Worm (Caenorhabditis elegans): ENCODE measurements around the gene R02E12.12.

Gene R02E12.12

ce11 chrX:4010383-4010782 lies 7.1 kb downstream of the R02E12.12 start:
- TF ChIP-seq ref-2 (tag; optimal IDR thresholded peaks at IDR 0.05): peak; percentile 12
- TF ChIP-seq ama-1 (optimal IDR thresholded peaks at IDR 0.05): no peak
- peak; percentile 23 for TF ChIP-seq ceh-31 (tag; optimal IDR thresholded peaks at IDR 0.05)

ce11 chrX:4011919-4012318 lies 8.6 kb downstream of the R02E12.12 start, which contains the start of gene mop-25.1:
mop-25.1 (plus strand) TSS chrX:4012219.
- no peak for TF ChIP-seq ceh-6 (GFP tag; optimal IDR thresholded peaks at IDR 0.05)
- TF ChIP-seq lin-11 (tag; optimal IDR thresholded peaks at IDR 0.05): no peak
- TF ChIP-seq C08G9.2 (tag; optimal IDR thresholded peaks at IDR 0.05): no peak
- TF ChIP-seq pax-1 (tag; optimal IDR thresholded peaks at IDR 0.05): no peak
- TF ChIP-seq T23F11.4 (GFP tag; optimal IDR thresholded peaks at IDR 0.05): no peak
- no peak for TF ChIP-seq ceh-30 (tag; optimal IDR thresholded peaks at IDR 0.05)
- no peak for TF ChIP-seq sdc-2 (tag; optimal IDR thresholded peaks at IDR 0.05)
- TF ChIP-seq K09A11.1 (tag; optimal IDR thresholded peaks at IDR 0.05; ENCODE audit: insufficient read depth): no peak
- no peak for TF ChIP-seq syd-9 (tag; optimal IDR thresholded peaks at IDR 0.05)
- no peak for TF ChIP-seq ceh-45 (GFP tag; IDR thresholded peaks at IDR 0.05)
- TF ChIP-seq lim-6 (tag; optimal IDR thresholded peaks at IDR 0.05): no peak

- no peak for TF ChIP-seq nhr-232 (tag; optimal IDR thresholded peaks at IDR 0.05)
- no peak for TF ChIP-seq fkh-6 (tag; optimal IDR thresholded peaks at IDR 0.05)
- TF ChIP-seq unc-42 (tag; optimal IDR thresholded peaks at IDR 0.05): peak; percentile 28
- TF ChIP-seq ahr-1 (tag; optimal IDR thresholded peaks at IDR 0.05): no peak
- no peak for TF ChIP-seq che-1 (tag; optimal IDR thresholded peaks at IDR 0.05)
- no peak for TF ChIP-seq ceh-24 (tag; optimal IDR thresholded peaks at IDR 0.05)
- TF ChIP-seq pat-9 (tag; optimal IDR thresholded peaks at IDR 0.05): no peak
- no peak for TF ChIP-seq ets-4 (tag; optimal IDR thresholded peaks at IDR 0.05)
- TF ChIP-seq K09A11.1 (tag; optimal IDR thresholded peaks at IDR 0.05; ENCODE audit: insufficient read depth): no peak
- TF ChIP-seq ceh-48 (tag; optimal IDR thresholded peaks at IDR 0.05): no peak
- TF ChIP-seq gmeb-2 (tag; optimal IDR thresholded peaks at IDR 0.05): no peak
- no peak for TF ChIP-seq elt-4 (tag; optimal IDR thresholded peaks at IDR 0.05)
- TF ChIP-seq ceh-45 (GFP tag; IDR thresholded peaks at IDR 0.05): no peak
- TF ChIP-seq unc-86 (tag; optimal IDR thresholded peaks at IDR 0.05): no peak
- no peak for TF ChIP-seq unc-3 (GFP tag; conservative IDR thresholded peaks at IDR 0.05)
- TF ChIP-seq unc-3 (tag; optimal IDR thresholded peaks at IDR 0.05): no peak
- no peak for TF ChIP-seq fax-1 (tag; optimal IDR thresholded peaks at IDR 0.05)
- no peak for TF ChIP-seq nhr-11 (tag; optimal IDR thresholded peaks at IDR 0.05)
- no peak for TF ChIP-seq hlh-8 (tag; optimal IDR thresholded peaks at IDR 0.05)
- TF ChIP-seq rnt-1 (tag; optimal IDR thresholded peaks at IDR 0.05): peak; percentile 5
- no peak for TF ChIP-seq ceh-22 (tag; optimal IDR thresholded peaks at IDR 0.05)
- TF ChIP-seq pax-1 (tag; optimal IDR thresholded peaks at IDR 0.05): no peak
- no peak for TF ChIP-seq lin-11 (tag; optimal IDR thresholded peaks at IDR 0.05)
- no peak for TF ChIP-seq ceh-34 (tag; optimal IDR thresholded peaks at IDR 0.05)
- TF ChIP-seq Y22D7AL.16 (tag; optimal IDR thresholded peaks at IDR 0.05): no peak
- no peak for TF ChIP-seq elt-2 (tag; optimal IDR thresholded peaks at IDR 0.05)
- TF ChIP-seq sdc-2 (tag; optimal IDR thresholded peaks at IDR 0.05): peak; percentile 32
- no peak for TF ChIP-seq hlh-30 (tag; optimal IDR thresholded peaks at IDR 0.05; ENCODE audit: insufficient read depth)
- TF ChIP-seq ceh-19 (GFP tag; optimal IDR thresholded peaks at IDR 0.05): no peak
- TF ChIP-seq pros-1 (tag; optimal IDR thresholded peaks at IDR 0.05): no peak
- no peak for TF ChIP-seq ceh-30 (tag; optimal IDR thresholded peaks at IDR 0.05)
- TF ChIP-seq dve-1 (tag; optimal IDR thresholded peaks at IDR 0.05): no peak
- no peak for TF ChIP-seq lim-6 (tag; optimal IDR thresholded peaks at IDR 0.05)
- TF ChIP-seq odd-2 (tag; optimal IDR thresholded peaks at IDR 0.05): no peak
- TF ChIP-seq ttx-3 (tag; optimal IDR thresholded peaks at IDR 0.05): no peak
- peak; percentile 48 for TF ChIP-seq ceh-31 (tag; optimal IDR thresholded peaks at IDR 0.05)
- TF ChIP-seq ceh-14 (tag; optimal IDR thresholded peaks at IDR 0.05): no peak
- TF ChIP-seq ztf-16 (tag; optimal IDR thresholded peaks at IDR 0.05): no peak
- no peak for TF ChIP-seq npax-4 (tag; optimal IDR thresholded peaks at IDR 0.05)
- TF ChIP-seq ceh-6 (GFP tag; optimal IDR thresholded peaks at IDR 0.05): no peak
- TF ChIP-seq T23F11.4 (GFP tag; optimal IDR thresholded peaks at IDR 0.05): no peak
- TF ChIP-seq ceh-2 (tag; optimal IDR thresholded peaks at IDR 0.05): peak; percentile 24
- peak; percentile 69 for TF ChIP-seq ceh-18 (tag; optimal IDR thresholded peaks at IDR 0.05)
- TF ChIP-seq sox-2 (GFP tag; IDR thresholded peaks at IDR 0.05): no peak
- TF ChIP-seq C38D4.7 (GFP tag; optimal IDR thresholded peaks at IDR 0.05): no peak
Observed at ce11 chrX:4016113-4016512, 12.8 kb downstream of the R02E12.12 start, which contains the start of gene hrg-1. hrg-1 (minus strand) TSS chrX:4016221.

All from whole organism, late embryonic.